Worm (Caenorhabditis elegans): Measurements from ENCODE around the gene C50E3.15.

DNA sequence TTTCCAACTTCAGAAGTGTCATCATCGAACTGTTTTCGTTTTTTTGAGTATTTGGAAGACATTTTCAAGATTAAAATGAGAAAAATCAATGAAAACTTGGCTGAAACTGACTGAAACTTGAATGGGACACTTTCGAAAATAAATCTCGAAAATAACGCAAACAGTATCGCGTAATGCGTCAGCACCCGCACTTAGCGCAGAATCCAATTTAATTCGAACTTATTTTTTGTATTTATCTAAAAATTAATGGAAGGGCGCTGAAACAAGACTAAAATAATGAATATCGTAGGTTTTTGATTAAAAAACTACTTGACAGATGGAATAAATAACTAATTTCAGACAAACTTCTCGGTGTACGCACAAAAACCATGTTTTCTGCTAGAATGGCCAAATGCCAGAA lies 42.7 kb upstream of the C50E3.15 start, which contains the start of the genes snu-66 and ints-9:
- no peak for TF ChIP-seq ama-1 (optimal IDR thresholded peaks at IDR 0.05)
- TF ChIP-seq aly-2 (tag; optimal IDR thresholded peaks at IDR 0.05) = no peak
- TF ChIP-seq F26F4.8 (GFP tag; conservative IDR thresholded peaks at IDR 0.05) = no peak

Measured in whole organism, L4 larva.